Worm (Caenorhabditis elegans) whole organism, midembryonic: ENCODE results near the gene F41C3.7.

ENCODE experiments used
- T22C8.4 ChIP-seq: fragments of 200-800 bp; sonication (Bioruptor generic); IDR thresholded peaks from 2 replicates; pipeline ENCODE4 v1.3.6; 2022; ENCODE audit warnings: missing genetic modification characterization, missing compliant biosample characterization
- cog-1 ChIP-seq: sonication (generic microtip); optimal IDR thresholded peaks from 2 replicates; lab custom pipeline; 2016; ENCODE audit warnings: missing genetic modification characterization, missing compliant biosample characterization
- flt-1 ChIP-seq: fragments of 200-800 bp; sonication (Bioruptor generic); IDR thresholded peaks from 2 replicates; pipeline ENCODE4 v1.3.6; 2022; ENCODE audit warnings: missing genetic modification characterization, missing compliant biosample characterization
- klf-2 ChIP-seq: fragments of 200-800 bp; sonication (Bioruptor generic); conservative IDR thresholded peaks from 2 replicates; pipeline ENCODE4 v1.3.6; 2022; ENCODE audit warnings: missing genetic modification reagents, missing genetic modification characterization, missing compliant biosample characterization
- med-1 ChIP-seq: sonication (generic microtip); optimal IDR thresholded peaks from 2 replicates; lab custom pipeline; 2017; ENCODE audit warnings: missing genetic modification characterization, mild to moderate bottlenecking, missing compliant biosample characterization, antibody characterized with exemption, missing genetic modification reagents; ENCODE audit not compliant: insufficient read depth
- ref-1 ChIP-seq: fragments of 200-800 bp; sonication (Bioruptor generic); conservative IDR thresholded peaks from 2 replicates; pipeline ENCODE4 v1.3.6; 2022; ENCODE audit warnings: missing genetic modification reagents, missing genetic modification characterization, missing compliant biosample characterization
- tab-1 ChIP-seq: fragments of 200-800 bp; sonication (Bioruptor generic); IDR thresholded peaks from 2 replicates; pipeline ENCODE4 v1.3.6; 2022; ENCODE audit warnings: missing genetic modification characterization, missing compliant biosample characterization
- ztf-23 ChIP-seq: fragments of 200-800 bp; sonication (Bioruptor generic); IDR thresholded peaks from 2 replicates; pipeline ENCODE4 v1.3.6; 2022; ENCODE audit warnings: missing genetic modification reagents, missing genetic modification characterization, missing compliant biosample characterization
- ztf-29 ChIP-seq: fragments of 200-800 bp; sonication (Bioruptor generic); IDR thresholded peaks from 2 replicates; pipeline ENCODE4 v1.3.6; 2022; ENCODE audit warnings: missing genetic modification reagents, missing genetic modification characterization, missing compliant biosample characterization

F41C3.7 gene

DNA sequence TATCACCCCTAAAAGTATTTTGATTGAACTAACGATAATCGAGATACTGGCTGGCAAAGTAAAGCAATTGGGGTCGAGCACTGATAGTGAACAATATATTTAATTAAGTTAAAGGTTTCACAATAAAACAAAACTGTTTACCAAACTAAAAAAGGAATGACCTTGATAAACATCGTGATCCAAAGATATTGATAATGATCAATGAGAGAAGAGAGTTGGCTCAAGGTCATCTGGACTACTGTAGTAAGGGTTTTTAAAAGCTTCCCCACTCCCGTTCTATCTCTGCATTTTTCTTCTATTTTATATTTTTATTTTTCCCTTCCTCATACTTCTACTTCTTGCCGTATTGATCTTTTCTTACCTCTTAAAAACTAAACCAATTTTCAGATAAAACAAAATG, 19.7 kb downstream of the F41C3.7 start, which contains the start of gene F41C3.2:
TSS of gene F41C3.2 (plus strand) at position 388 of the 400 bp plus-strand sequence.
- TF ChIP-seq flt-1 (no peak), tab-1 (GFP tag; lab: Robert Waterston, UW) (no peak), ztf-23 (GFP tag; lab: Robert Waterston, UW) (no peak), ref-1 (GFP tag; lab: Robert Waterston, UW) (no peak), klf-2 (GFP tag; lab: Robert Waterston, UW) (no peak), cog-1 (no peak), T22C8.4 (GFP tag; lab: Robert Waterston, UW) (no peak)

ce11 chrII:4752257-4752728, 22.5 kb downstream of the F41C3.7 start, which contains the start of gene F41C3.1:
TSS of gene F41C3.1 (plus strand) at chrII:4752307.
- no peak for TF ChIP-seq med-1 (GFP tag; lab: Kevin White, UChicago)
- TF ChIP-seq ztf-23 (GFP tag; lab: Robert Waterston, UW) = no peak
- TF ChIP-seq T22C8.4 (GFP tag; lab: Robert Waterston, UW) = no peak
- no peak for TF ChIP-seq tab-1 (GFP tag; lab: Robert Waterston, UW)
- TF ChIP-seq ztf-29 (GFP tag; lab: Robert Waterston, UW) = no peak
- no peak for TF ChIP-seq cog-1
- TF ChIP-seq klf-2 (GFP tag; lab: Robert Waterston, UW) = no peak
- no peak for TF ChIP-seq ref-1 (GFP tag; lab: Robert Waterston, UW)
- TF ChIP-seq flt-1 = no peak

DNA sequence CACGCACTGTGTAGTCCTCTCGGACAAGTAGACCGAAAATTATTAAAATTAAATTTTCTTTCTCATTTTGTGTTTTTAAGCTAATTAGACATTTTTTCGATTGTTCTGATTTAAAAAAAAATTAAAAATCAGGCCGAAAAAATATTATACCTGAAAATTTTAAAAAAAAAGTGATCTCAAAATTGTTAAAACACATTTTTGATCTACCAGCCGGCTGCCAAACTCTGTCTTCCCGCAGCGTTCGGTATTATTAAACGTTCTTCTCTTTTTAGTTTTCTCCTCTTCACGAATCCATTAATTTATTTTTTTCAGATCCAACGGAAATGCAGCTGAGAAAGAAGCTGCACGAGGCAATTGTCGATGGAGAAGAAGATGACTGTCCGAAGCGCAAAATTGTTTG, 23.3 kb downstream of the F41C3.7 start, which contains the start of gene C27D9.1:
TSS of gene C27D9.1 (plus strand) at position 281 of the 400 bp plus-strand sequence.
- no peak for TF ChIP-seq med-1 (GFP tag; lab: Kevin White, UChicago)
- TF ChIP-seq tab-1 (GFP tag; lab: Robert Waterston, UW) = no peak

- TF ChIP-seq T22C8.4 (GFP tag; lab: Robert Waterston, UW) (no peak), tab-1 (GFP tag; lab: Robert Waterston, UW) (no peak), ztf-23 (GFP tag; lab: Robert Waterston, UW) (no peak), flt-1 (no peak), ztf-29 (GFP tag; lab: Robert Waterston, UW) (no peak), klf-2 (GFP tag; lab: Robert Waterston, UW) (no peak), med-1 (GFP tag; lab: Kevin White, UChicago) (no peak), cog-1 (no peak), ref-1 (GFP tag; lab: Robert Waterston, UW) (no peak)
Observed at ce11 chrII:4755654-4756053, 25.8 kb downstream of the F41C3.7 start.

DNA sequence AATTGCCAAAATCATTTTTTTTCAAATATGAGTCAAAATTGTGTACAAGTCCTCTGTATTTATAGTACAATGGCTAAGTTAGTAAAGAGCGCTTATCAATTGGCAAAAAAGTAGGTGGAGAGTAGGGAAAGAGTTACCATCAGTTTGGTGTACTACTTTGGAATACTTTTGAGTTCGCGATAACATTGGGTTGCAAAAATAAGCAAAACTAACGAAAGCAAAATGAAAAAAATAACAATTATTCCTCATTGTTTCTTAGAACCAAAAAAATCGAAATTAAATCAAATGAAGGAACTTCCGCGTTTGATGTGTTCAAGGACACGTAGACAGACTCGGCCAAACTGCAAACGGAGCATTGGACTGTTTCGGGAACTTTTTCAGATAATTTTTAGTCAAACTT, 26.9 kb downstream of the F41C3.7 start, which contains the start of gene C27D9.2:
TSS of gene C27D9.2 (minus strand) at position 101 of the 400 bp plus-strand sequence.
- TF ChIP-seq med-1 (GFP tag; lab: Kevin White, UChicago) (no peak), tab-1 (GFP tag; lab: Robert Waterston, UW) (no peak), T22C8.4 (GFP tag; lab: Robert Waterston, UW) (no peak), ztf-29 (GFP tag; lab: Robert Waterston, UW) (no peak), ref-1 (GFP tag; lab: Robert Waterston, UW) (no peak), ztf-23 (GFP tag; lab: Robert Waterston, UW) (no peak), flt-1 (no peak), klf-2 (GFP tag; lab: Robert Waterston, UW) (no peak), cog-1 (no peak)

- TF ChIP-seq T22C8.4 (GFP tag; lab: Robert Waterston, UW) (no peak), klf-2 (GFP tag; lab: Robert Waterston, UW) (no peak), cog-1 (no peak), ref-1 (GFP tag; lab: Robert Waterston, UW) (no peak), tab-1 (GFP tag; lab: Robert Waterston, UW) (no peak), flt-1 (no peak), med-1 (GFP tag; lab: Kevin White, UChicago) (no peak), ztf-23 (GFP tag; lab: Robert Waterston, UW) (no peak)
Observed at ce11 chrII:4758462-4758861, 28.6 kb downstream of the F41C3.7 start, which contains the start of gene F26G1.3. TSS of gene F26G1.3 (plus strand) at chrII:4758762.

- no peak for TF ChIP-seq flt-1
- no peak for TF ChIP-seq ztf-29 (GFP tag; lab: Robert Waterston, UW)
- TF ChIP-seq cog-1 = no peak
- no peak for TF ChIP-seq ref-1 (GFP tag; lab: Robert Waterston, UW)
- TF ChIP-seq klf-2 (GFP tag; lab: Robert Waterston, UW) = no peak
- no peak for TF ChIP-seq T22C8.4 (GFP tag; lab: Robert Waterston, UW)
- no peak for TF ChIP-seq tab-1 (GFP tag; lab: Robert Waterston, UW)
Observed at ce11 chrII:4759835-4760234, 30.0 kb downstream of the F41C3.7 start.

DNA sequence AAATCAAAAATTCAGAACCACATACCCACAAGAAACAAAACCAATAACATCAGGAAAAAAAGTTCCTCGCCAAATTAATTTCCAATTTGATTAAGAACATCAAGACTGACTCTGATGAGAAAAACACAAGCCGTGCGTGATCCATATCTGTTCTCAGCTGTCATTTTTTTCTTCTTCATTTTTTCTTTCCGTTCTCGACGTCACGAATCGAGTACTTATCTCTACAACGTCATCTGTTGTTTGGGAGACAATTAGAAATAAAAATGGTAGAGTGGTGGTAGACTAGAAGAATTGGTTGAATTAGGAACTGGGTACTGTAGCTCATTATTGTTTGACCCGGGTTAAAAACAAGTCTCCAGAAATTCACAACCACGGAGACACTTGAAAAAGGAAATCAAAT, 31.2 kb downstream of the F41C3.7 start:
- no peak for TF ChIP-seq tab-1 (GFP tag; lab: Robert Waterston, UW)
- TF ChIP-seq flt-1 = no peak
- TF ChIP-seq ref-1 (GFP tag; lab: Robert Waterston, UW) = no peak
- no peak for TF ChIP-seq cog-1
- no peak for TF ChIP-seq T22C8.4 (GFP tag; lab: Robert Waterston, UW)
- TF ChIP-seq med-1 (GFP tag; lab: Kevin White, UChicago) = no peak
- no peak for TF ChIP-seq ztf-23 (GFP tag; lab: Robert Waterston, UW)
- no peak for TF ChIP-seq ztf-29 (GFP tag; lab: Robert Waterston, UW)
- no peak for TF ChIP-seq klf-2 (GFP tag; lab: Robert Waterston, UW)

- no peak for TF ChIP-seq tab-1 (GFP tag; lab: Robert Waterston, UW)
- TF ChIP-seq flt-1 = no peak
- TF ChIP-seq ref-1 (GFP tag; lab: Robert Waterston, UW) = no peak
- TF ChIP-seq cog-1 = no peak
- no peak for TF ChIP-seq T22C8.4 (GFP tag; lab: Robert Waterston, UW)
- no peak for TF ChIP-seq ztf-29 (GFP tag; lab: Robert Waterston, UW)
- TF ChIP-seq ztf-23 (GFP tag; lab: Robert Waterston, UW) = no peak
- no peak for TF ChIP-seq klf-2 (GFP tag; lab: Robert Waterston, UW)
- no peak for TF ChIP-seq med-1 (GFP tag; lab: Kevin White, UChicago)
Observed at ce11 chrII:4762574-4763285, 32.9 kb downstream of the F41C3.7 start, which contains the start of gene F26G1.2. TSS of gene F26G1.2 (plus strand) at chrII:4763081.
